Fruit fly (Drosophila melanogaster) whole organism, prepupa: ENCODE results near the gene Ctr1B.

Experiments
- Blimp-1 ChIP-seq: fragments of 200-800 bp; sonication (Bioruptor generic); optimal IDR thresholded peaks from 3 replicates; lab custom pipeline; 2017; ENCODE audit warnings: missing biosample characterization, missing genetic modification characterization, mild to moderate bottlenecking, moderate library complexity, missing genetic modification reagents
- CG11294 ChIP-seq: fragments of 200-800 bp; sonication (Bioruptor generic); IDR thresholded peaks from 2 replicates; pipeline ENCODE4 v1.3.6; 2022; ENCODE audit warnings: missing biosample characterization, missing genetic modification characterization
- CG11762 ChIP-seq: fragments of 200-800 bp; sonication (Bioruptor generic); optimal IDR thresholded peaks from 3 replicates; lab custom pipeline; 2016; ENCODE audit warnings: missing biosample characterization, missing genetic modification characterization; ENCODE audit not compliant: insufficient read depth
- CG11902 ChIP-seq: fragments of 200-800 bp; sonication (Bioruptor generic); optimal IDR thresholded peaks from 3 replicates; lab custom pipeline; 2016; ENCODE audit warnings: missing biosample characterization, missing genetic modification characterization
- CG15336 ChIP-seq: fragments of 200-800 bp; sonication (Bioruptor generic); IDR thresholded peaks from 2 replicates; pipeline ENCODE4 v1.3.6; 2022; ENCODE audit warnings: missing biosample characterization, missing genetic modification characterization
- CG16779 ChIP-seq: fragments of 200-800 bp; sonication (Bioruptor generic); optimal IDR thresholded peaks from 3 replicates; lab custom pipeline; 2017; ENCODE audit warnings: missing biosample characterization, mild to moderate bottlenecking, missing genetic modification characterization
- CG31627 ChIP-seq: fragments of 200-800 bp; sonication (Bioruptor generic); optimal IDR thresholded peaks from 3 replicates; lab custom pipeline; 2016; ENCODE audit warnings: missing biosample characterization, missing genetic modification characterization
- CG32006 ChIP-seq: fragments of 200-800 bp; sonication (Bioruptor generic); optimal IDR thresholded peaks from 3 replicates; lab custom pipeline; 2017; ENCODE audit warnings: missing biosample characterization, mild to moderate bottlenecking, missing genetic modification characterization
- CG34406 ChIP-seq: fragments of 200-800 bp; sonication (Bioruptor generic); optimal IDR thresholded peaks from 3 replicates; lab custom pipeline; 2016; ENCODE audit warnings: missing biosample characterization, missing genetic modification characterization
- CG4318 ChIP-seq: fragments of 200-800 bp; sonication (Bioruptor generic); optimal IDR thresholded peaks from 3 replicates; lab custom pipeline; 2017; ENCODE audit warnings: missing biosample characterization, mild to moderate bottlenecking, missing genetic modification characterization
- CG6163 ChIP-seq: fragments of 200-800 bp; sonication (Bioruptor generic); IDR thresholded peaks from 3 replicates; pipeline ENCODE4 v1.3.6; 2022; ENCODE audit warnings: missing biosample characterization, missing genetic modification characterization
- CG6792 ChIP-seq: fragments of 200-800 bp; sonication (Bioruptor generic); optimal IDR thresholded peaks from 3 replicates; lab custom pipeline; 2016; ENCODE audit warnings: missing biosample characterization, missing genetic modification characterization
- CG6808 ChIP-seq: fragments of 200-800 bp; sonication (Bioruptor generic); optimal IDR thresholded peaks from 3 replicates; lab custom pipeline; 2017; ENCODE audit warnings: missing biosample characterization, missing genetic modification characterization, mild to moderate bottlenecking, moderate library complexity, missing genetic modification reagents
- CG8119 ChIP-seq: fragments of 200-800 bp; sonication (Bioruptor generic); IDR thresholded peaks from 3 replicates; pipeline ENCODE4 v1.3.6; 2022; ENCODE audit warnings: missing biosample characterization, missing genetic modification characterization
- CG8319 ChIP-seq: fragments of 200-800 bp; sonication (Bioruptor generic); optimal IDR thresholded peaks from 3 replicates; lab custom pipeline; 2016; ENCODE audit warnings: missing biosample characterization, missing genetic modification characterization
- Eip78C ChIP-seq: fragments of 200-800 bp; sonication (Bioruptor generic); peaks from one replicate; lab custom pipeline; 2016; ENCODE audit warnings: missing biosample characterization, missing genetic modification characterization
- Eip93F ChIP-seq: fragments of 200-800 bp; sonication (Bioruptor generic); optimal IDR thresholded peaks from 2 replicates; lab custom pipeline; 2016; ENCODE audit warnings: missing biosample characterization, mild to moderate bottlenecking, missing genetic modification characterization
- Ets21C ChIP-seq: fragments of 200-800 bp; sonication (Bioruptor generic); optimal IDR thresholded peaks from 3 replicates; lab custom pipeline; 2016; ENCODE audit warnings: missing biosample characterization, missing genetic modification characterization
- Gug ChIP-seq: fragments of 200-800 bp; sonication (Bioruptor generic); IDR thresholded peaks from 2 replicates; pipeline ENCODE4 v1.3.6; 2022; ENCODE audit warnings: missing biosample characterization, missing genetic modification characterization
- Hr39 ChIP-seq: fragments of 200-800 bp; sonication (Bioruptor generic); optimal IDR thresholded peaks from 2 replicates; lab custom pipeline; 2016; ENCODE audit warnings: missing biosample characterization, missing genetic modification characterization
- Hr4 ChIP-seq: fragments of 200-800 bp; sonication (Bioruptor generic); optimal IDR thresholded peaks from 3 replicates; lab custom pipeline; 2016; ENCODE audit warnings: missing biosample characterization, missing genetic modification characterization
- Met ChIP-seq: fragments of 200-800 bp; sonication (Bioruptor generic); optimal IDR thresholded peaks from 3 replicates; lab custom pipeline; 2016; ENCODE audit warnings: missing biosample characterization, missing genetic modification characterization
- OdsH ChIP-seq: fragments of 200-800 bp; sonication (Bioruptor generic); optimal IDR thresholded peaks from 3 replicates; lab custom pipeline; 2016; ENCODE audit warnings: missing biosample characterization, missing genetic modification characterization
- Smox ChIP-seq: fragments of 200-800 bp; sonication (Bioruptor generic); optimal IDR thresholded peaks from 3 replicates; lab custom pipeline; 2016; ENCODE audit warnings: missing biosample characterization, missing genetic modification characterization
- Sox102F ChIP-seq: fragments of 200-800 bp; sonication (Bioruptor generic); optimal IDR thresholded peaks from 2 replicates; lab custom pipeline; 2016; ENCODE audit warnings: missing biosample characterization, mild to moderate bottlenecking, missing genetic modification characterization
- Sox14 ChIP-seq: fragments of 200-800 bp; sonication (Bioruptor generic); optimal IDR thresholded peaks from 3 replicates; lab custom pipeline; 2016; ENCODE audit warnings: missing biosample characterization, missing genetic modification characterization
- achi ChIP-seq: fragments of 200-800 bp; sonication (Bioruptor generic); optimal IDR thresholded peaks from 3 replicates; lab custom pipeline; 2016; ENCODE audit warnings: missing biosample characterization, missing genetic modification characterization
- cyc ChIP-seq: fragments of 200-800 bp; sonication (Bioruptor generic); optimal IDR thresholded peaks from 3 replicates; lab custom pipeline; 2016; ENCODE audit warnings: missing biosample characterization, missing genetic modification characterization
- dac ChIP-seq: fragments of 200-800 bp; sonication (Bioruptor generic); optimal IDR thresholded peaks from 2 replicates; lab custom pipeline; 2017; ENCODE audit warnings: missing biosample characterization, mild to moderate bottlenecking, missing genetic modification characterization
- dsx ChIP-seq: fragments of 200-800 bp; optimal IDR thresholded peaks from 3 replicates; lab custom pipeline; 2019; ENCODE audit warnings: missing biosample characterization, mild to moderate bottlenecking, missing genetic modification characterization, moderate library complexity; ENCODE audit not compliant: poor library complexity, severe bottlenecking
- eg ChIP-seq: fragments of 200-800 bp; sonication (Bioruptor generic); IDR thresholded peaks from 3 replicates; pipeline ENCODE4 v1.3.6; 2022; ENCODE audit warnings: missing biosample characterization, missing genetic modification characterization
- esn ChIP-seq: fragments of 200-800 bp; sonication (Bioruptor generic); optimal IDR thresholded peaks from 2 replicates; lab custom pipeline; 2016; ENCODE audit warnings: missing biosample characterization, mild to moderate bottlenecking, missing genetic modification characterization, moderate library complexity
- fkh ChIP-seq: fragments of 200-800 bp; sonication (Bioruptor generic); optimal IDR thresholded peaks from 3 replicates; lab custom pipeline; 2017; ENCODE audit warnings: missing biosample characterization, mild to moderate bottlenecking, missing genetic modification characterization, moderate library complexity
- lz ChIP-seq: fragments of 200-800 bp; sonication (Bioruptor generic); optimal IDR thresholded peaks from 3 replicates; lab custom pipeline; 2016; ENCODE audit warnings: missing biosample characterization, missing genetic modification characterization
- ss ChIP-seq, 2 experiments: fragments of 200-800 bp; sonication (Bioruptor generic); optimal IDR thresholded peaks; 2 replicates in 1 of 2; 3 replicates in 1 of 2; lab custom pipeline; 2017 to 2018; ENCODE audit warnings: mild to moderate bottlenecking in 2 of 2, missing biosample characterization in 2 of 2, missing genetic modification characterization in 2 of 2, moderate library complexity in 1 of 2
- svp ChIP-seq: fragments of 200-800 bp; sonication (Bioruptor generic); peaks from one replicate; lab custom pipeline; 2016; ENCODE audit warnings: missing biosample characterization, missing genetic modification characterization
- topi ChIP-seq: fragments of 200-800 bp; sonication (Bioruptor generic); optimal IDR thresholded peaks from 3 replicates; lab custom pipeline; 2016; ENCODE audit warnings: missing biosample characterization, missing genetic modification characterization

Gene Ctr1B

DNA sequence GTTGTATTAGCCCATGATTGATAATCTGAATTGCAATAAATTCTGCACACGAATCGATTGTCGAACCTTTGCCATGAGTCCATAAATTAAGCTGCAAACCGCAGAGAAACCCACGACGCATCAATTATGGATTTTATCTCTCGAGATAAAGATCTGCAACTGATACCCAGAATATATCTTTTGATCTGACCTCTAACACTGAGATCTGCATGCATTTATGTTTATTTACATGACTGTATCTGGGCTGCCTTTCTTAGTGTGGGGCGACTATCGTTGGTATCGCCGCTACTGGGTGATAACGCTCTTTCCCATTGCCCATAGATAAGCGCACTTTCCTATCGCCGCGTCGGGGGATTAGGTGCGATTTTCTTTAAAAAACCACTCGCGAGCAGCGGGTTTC is at the start of gene Ctr1B:
Gene Ctr1B, plus strand, starts transcription at position 398 of the 400 bp plus-strand sequence.
- TF ChIP-seq fkh (GFP tag; lab: Kevin White, UChicago) (no peak), CG6808 (GFP tag; lab: Kevin White, UChicago) (no peak), eg (0 out of 3 replicates have a peak, but pooled peaks have one; percentile 39), CG11902 (GFP tag; lab: Kevin White, UChicago) (no peak), Eip78C (GFP tag; lab: Kevin White, UChicago) (peak; percentile 53)

DNA sequence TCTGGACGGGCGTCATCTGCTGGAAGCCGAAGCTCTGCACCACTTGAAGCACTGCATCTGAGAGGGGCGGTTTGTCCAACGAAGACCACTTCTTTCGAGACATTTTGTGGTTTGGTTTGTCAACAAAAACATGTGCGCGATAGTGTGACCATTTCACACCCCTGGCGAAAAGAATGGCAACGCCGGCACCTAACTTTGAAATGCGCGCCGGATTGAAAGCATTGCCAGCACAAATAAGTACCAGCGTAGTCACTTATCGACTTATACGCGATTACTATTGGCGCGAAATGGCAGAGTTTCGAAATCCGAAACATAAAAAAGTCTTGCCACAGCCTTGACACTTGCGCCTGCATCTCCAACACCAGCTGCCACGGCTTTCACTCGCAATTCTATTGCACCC is 47.7 kb upstream of the Ctr1B start, which contains the start of gene CG9630:
Gene CG9630, minus strand, starts transcription at position 157 of the 400 bp plus-strand sequence.
- TF ChIP-seq fkh (GFP tag; lab: Kevin White, UChicago), result peak; percentile 94
- TF ChIP-seq topi (GFP tag; lab: Kevin White, UChicago), result no peak

DNA sequence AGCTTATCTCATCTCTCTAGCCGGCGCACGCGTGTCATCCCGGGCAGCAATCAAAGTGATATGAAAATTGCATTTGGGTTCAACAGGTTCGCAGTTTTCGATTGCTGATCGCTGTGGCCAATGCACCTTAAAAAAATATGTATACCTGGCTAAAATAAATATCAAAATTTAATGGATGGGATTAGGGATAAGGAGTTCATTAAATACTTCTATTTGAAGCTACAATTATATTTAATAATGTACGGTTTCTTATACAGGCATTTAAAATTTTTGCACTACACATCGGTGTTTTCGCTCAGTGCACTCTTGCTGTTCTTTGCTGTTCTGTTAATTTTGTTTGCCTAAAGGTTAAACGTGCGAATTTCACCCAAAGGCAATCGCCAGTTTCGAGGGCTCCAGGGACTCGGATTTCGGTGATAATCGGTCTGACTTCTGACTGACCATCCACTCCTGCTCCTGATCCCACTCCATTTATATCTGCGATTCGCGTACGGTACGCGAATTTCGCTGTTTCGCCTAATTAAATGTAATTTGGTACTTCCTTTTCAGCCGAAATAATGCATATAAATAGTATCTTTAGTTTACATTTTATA is 44.7 kb upstream of the Ctr1B start:
- TF ChIP-seq Ets21C (GFP tag; lab: Kevin White, UChicago) (peak; percentile 62), svp (GFP tag; lab: Kevin White, UChicago) (peak; percentile 100), achi (GFP tag; lab: Kevin White, UChicago) (no peak), CG11762 (GFP tag; lab: Kevin White, UChicago) (no peak), Smox (GFP tag; lab: Kevin White, UChicago) (peak; percentile 73), CG34406 (GFP tag; lab: Kevin White, UChicago) (peak; percentile 42), lz (GFP tag; lab: Kevin White, UChicago) (peak; percentile 65), esn (GFP tag; lab: Kevin White, UChicago) (peak; percentile 72), topi (GFP tag; lab: Kevin White, UChicago) (peak; percentile 70), cyc (GFP tag; lab: Kevin White, UChicago) (peak; percentile 74), CG16779 (tag; lab: Kevin White, UChicago) (no peak), dac (no peak), Gug (no peak), CG15336 (GFP tag; lab: Robert Waterston, UW) (no peak), CG6792 (GFP tag; lab: Kevin White, UChicago) (peak; percentile 31), CG32006 (no peak), Met (peak; percentile 68), Hr39 (peak; percentile 69), Sox102F (GFP tag; lab: Kevin White, UChicago) (peak; percentile 75), CG31627 (GFP tag; lab: Kevin White, UChicago) (peak; percentile 64)

DNA sequence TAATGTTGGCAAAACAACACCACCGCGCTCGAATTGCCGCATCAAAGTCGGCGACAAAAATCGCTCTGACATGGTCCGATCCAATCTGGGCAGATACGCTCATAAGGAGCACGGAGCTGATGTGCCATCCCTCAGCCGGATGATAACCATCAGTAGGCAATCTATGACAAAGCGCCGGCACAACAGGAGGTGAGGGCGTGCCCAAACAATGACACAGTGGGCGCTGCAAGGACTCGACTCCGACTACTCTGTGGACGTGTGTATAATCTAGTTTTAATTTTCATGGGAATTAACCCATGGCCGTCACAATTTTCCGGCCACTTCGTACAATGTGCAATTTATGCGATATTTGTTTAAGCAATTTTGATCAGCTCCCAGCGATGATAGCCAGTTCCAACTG is 42.4 kb upstream of the Ctr1B start:
- TF ChIP-seq Ets21C (GFP tag; lab: Kevin White, UChicago) (no peak), OdsH (GFP tag; lab: Kevin White, UChicago) (no peak), CG4318 (GFP tag; lab: Kevin White, UChicago) (no peak)

DNA sequence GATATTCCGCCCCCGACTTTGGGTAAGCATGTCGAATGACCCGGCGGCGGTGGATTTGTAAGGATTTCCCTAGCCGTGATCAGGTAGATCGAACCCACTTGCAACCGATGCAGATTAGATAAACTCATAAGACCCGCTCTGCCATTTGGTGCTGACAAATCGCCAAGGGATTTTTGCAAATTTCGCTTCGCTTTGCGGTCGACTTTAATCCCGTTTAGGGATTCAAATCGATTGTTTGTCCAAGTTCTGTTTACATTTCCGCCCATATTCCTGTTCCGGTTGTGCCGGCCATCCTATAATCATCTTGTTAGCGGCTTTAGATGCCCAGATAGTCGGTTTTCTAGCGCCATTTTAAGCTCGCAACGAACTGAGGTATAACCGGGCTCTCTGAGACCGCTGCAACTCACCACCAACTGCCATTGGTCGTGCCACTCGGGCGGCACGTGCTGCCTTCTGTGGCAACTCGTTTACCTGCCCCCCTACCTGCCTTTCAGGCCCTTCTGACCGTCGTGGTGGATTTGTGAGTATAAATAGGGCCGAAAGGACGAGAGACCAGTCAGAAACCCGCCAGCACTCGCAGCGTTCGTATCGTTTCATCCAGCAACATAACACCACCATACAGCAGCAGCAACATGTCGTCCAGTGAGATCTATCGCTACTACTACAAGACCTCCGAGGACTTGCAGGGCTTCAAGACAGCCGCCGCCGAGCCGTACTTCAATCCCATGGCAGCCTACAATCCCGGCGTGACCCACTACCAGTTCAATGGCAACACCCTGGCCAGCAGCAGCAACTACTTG is 39.7 kb upstream of the Ctr1B start, which contains the start of gene ato:
Gene ato, plus strand, starts transcription at position 559 of the 800 bp plus-strand sequence.
- no peak for TF ChIP-seq CG8119 (GFP tag; lab: Robert Waterston, UW)
- TF ChIP-seq CG31627 (GFP tag; lab: Kevin White, UChicago), result no peak
- TF ChIP-seq Hr39, result no peak
- TF ChIP-seq ss (GFP tag; optimal IDR thresholded peaks at IDR 0.05; lab: Kevin White, UChicago), result peak in 1 of 2 experiments; percentile 5
- TF ChIP-seq CG8319, result no peak
- no peak for TF ChIP-seq Sox14 (GFP tag; lab: Kevin White, UChicago)
- TF ChIP-seq CG34406 (GFP tag; lab: Kevin White, UChicago), result no peak
- TF ChIP-seq Blimp-1, result no peak
- no peak for TF ChIP-seq cyc (GFP tag; lab: Kevin White, UChicago)
- TF ChIP-seq dsx (GFP tag; lab: Kevin White, UChicago), result no peak
- TF ChIP-seq CG11294 (GFP tag; lab: Robert Waterston, UW), result no peak
- TF ChIP-seq Eip93F (GFP tag; lab: Kevin White, UChicago), result no peak
- TF ChIP-seq Hr4, result no peak
- TF ChIP-seq eg, result no peak
- 0 out of 3 replicates have a peak, but pooled peaks have one; percentile 18 for TF ChIP-seq CG6163
- no peak for TF ChIP-seq achi (GFP tag; lab: Kevin White, UChicago)
- TF ChIP-seq CG32006, result no peak
